Worm (Caenorhabditis elegans) whole organism, L3 larva: Measurements from ENCODE around the gene sec-24.1.

Experiments used
- R02D3.7 ChIP-seq: fragments of 150-350 bp; optimal IDR thresholded peaks from 2 replicates; lab custom pipeline; 2014; ENCODE audit warnings: missing biosample characterization, missing genetic modification characterization
- aly-2 ChIP-seq: fragments of 150-350 bp; optimal IDR thresholded peaks from 2 replicates; lab custom pipeline; 2014; ENCODE audit warnings: missing biosample characterization, missing genetic modification characterization
- ama-1 ChIP-seq: fragments of 150-350 bp; optimal IDR thresholded peaks from 2 replicates; lab custom pipeline; 2018
- ceh-28 ChIP-seq: fragments of 150-350 bp; optimal IDR thresholded peaks from 2 replicates; lab custom pipeline; 2014; ENCODE audit warnings: missing biosample characterization, missing genetic modification reagents, missing genetic modification characterization
- ceh-82 ChIP-seq: fragments of 150-350 bp; optimal IDR thresholded peaks from 2 replicates; lab custom pipeline; 2014; ENCODE audit warnings: missing biosample characterization, missing genetic modification characterization
- ceh-9 ChIP-seq: sonication (generic microtip); optimal IDR thresholded peaks from 2 replicates; lab custom pipeline; 2018; ENCODE audit warnings: missing biosample characterization, missing genetic modification characterization
- daf-12 ChIP-seq: fragments of 150-350 bp; optimal IDR thresholded peaks from 2 replicates; lab custom pipeline; 2014; ENCODE audit warnings: missing biosample characterization, missing genetic modification reagents, missing genetic modification characterization
- egl-27 ChIP-seq: sonication (generic microtip); optimal IDR thresholded peaks from 4 replicates; lab custom pipeline; 2017; ENCODE audit warnings: missing biosample characterization, missing genetic modification reagents, missing genetic modification characterization
- elt-2 ChIP-seq: sonication (generic microtip); optimal IDR thresholded peaks from 2 replicates; lab custom pipeline; 2016; ENCODE audit warnings: missing genetic modification reagents, mild to moderate bottlenecking, missing genetic modification characterization, missing compliant biosample characterization
- elt-3 ChIP-seq, 3 experiments: fragments of 150-350 bp in 1 of 3; sonication (generic microtip) in 2 of 3; optimal IDR thresholded peaks; 2 replicates in 2 of 3; 4 replicates in 1 of 3; lab custom pipeline; 2014 to 2017; ENCODE audit warnings: missing biosample characterization in 3 of 3, missing genetic modification characterization in 3 of 3
- eor-1 ChIP-seq, 2 experiments: fragments of 150-350 bp; optimal IDR thresholded peaks; 2 replicates each; lab custom pipeline; 2014 to 2018; ENCODE audit warnings: missing biosample characterization in 2 of 2, missing genetic modification characterization in 2 of 2
- fkh-2 ChIP-seq: fragments of 150-350 bp; optimal IDR thresholded peaks from 2 replicates; lab custom pipeline; 2014; ENCODE audit warnings: missing biosample characterization, missing genetic modification reagents, missing genetic modification characterization
- fos-1 ChIP-seq: fragments of 150-350 bp; optimal IDR thresholded peaks from 2 replicates; lab custom pipeline; 2014; ENCODE audit warnings: missing biosample characterization, missing genetic modification characterization
- hmg-11 ChIP-seq: sonication (generic microtip); optimal IDR thresholded peaks from 2 replicates; lab custom pipeline; 2016; ENCODE audit warnings: missing genetic modification characterization, missing compliant biosample characterization
- jun-1 ChIP-seq: fragments of 150-350 bp; optimal IDR thresholded peaks from 2 replicates; lab custom pipeline; 2014; ENCODE audit warnings: missing biosample characterization, missing genetic modification reagents, missing genetic modification characterization
- lin-15B ChIP-seq: fragments of 150-350 bp; optimal IDR thresholded peaks from 2 replicates; lab custom pipeline; 2014; ENCODE audit warnings: missing biosample characterization, missing genetic modification characterization
- lin-39 ChIP-seq: fragments of 150-350 bp; optimal IDR thresholded peaks from 2 replicates; lab custom pipeline; 2018; ENCODE audit warnings: missing biosample characterization, missing genetic modification reagents, missing genetic modification characterization
- lsy-12 ChIP-seq: sonication (generic microtip); optimal IDR thresholded peaks from 2 replicates; lab custom pipeline; 2016; ENCODE audit warnings: mild to moderate bottlenecking, missing genetic modification characterization, missing compliant biosample characterization
- mdl-1 ChIP-seq: fragments of 150-350 bp; optimal IDR thresholded peaks from 2 replicates; lab custom pipeline; 2014; ENCODE audit warnings: missing biosample characterization, missing genetic modification characterization
- nfya-1 ChIP-seq: sonication (generic microtip); optimal IDR thresholded peaks from 2 replicates; lab custom pipeline; 2017; ENCODE audit warnings: missing genetic modification characterization, mild to moderate bottlenecking, missing compliant biosample characterization, antibody characterized with exemption, moderate library complexity; ENCODE audit not compliant: insufficient read depth
- nhr-11 ChIP-seq: fragments of 150-350 bp; optimal IDR thresholded peaks from 2 replicates; lab custom pipeline; 2014; ENCODE audit warnings: missing biosample characterization, missing genetic modification characterization
- nhr-23 ChIP-seq: fragments of 150-350 bp; optimal IDR thresholded peaks from 2 replicates; lab custom pipeline; 2014; ENCODE audit warnings: missing biosample characterization, missing genetic modification reagents, missing genetic modification characterization
- nhr-43 ChIP-seq: sonication (generic microtip); optimal IDR thresholded peaks from 2 replicates; lab custom pipeline; 2016; ENCODE audit warnings: mild to moderate bottlenecking, missing genetic modification characterization, missing compliant biosample characterization; ENCODE audit not compliant: poor library complexity, severe bottlenecking
- nhr-76 ChIP-seq: fragments of 150-350 bp; sonication (generic microtip); optimal IDR thresholded peaks from 5 replicates; lab custom pipeline; 2014; ENCODE audit warnings: missing biosample characterization, missing genetic modification characterization
- pha-4 ChIP-seq: fragments of 150-350 bp; optimal IDR thresholded peaks from 2 replicates; lab custom pipeline; 2014; ENCODE audit warnings: missing biosample characterization, missing genetic modification reagents, missing genetic modification characterization
- pqm-1 ChIP-seq: fragments of 150-350 bp; optimal IDR thresholded peaks from 2 replicates; lab custom pipeline; 2017; ENCODE audit warnings: missing biosample characterization, missing genetic modification characterization, inconsistent platforms
- skn-1 ChIP-seq: fragments of 150-350 bp; optimal IDR thresholded peaks from 2 replicates; lab custom pipeline; 2014; ENCODE audit warnings: missing biosample characterization, missing genetic modification characterization
- snpc-4 ChIP-seq: fragments of 150-350 bp; optimal IDR thresholded peaks from 2 replicates; lab custom pipeline; 2014; ENCODE audit warnings: missing biosample characterization, missing genetic modification characterization
- unc-62 ChIP-seq: fragments of 150-350 bp; sonication (generic microtip); optimal IDR thresholded peaks from 4 replicates; lab custom pipeline; 2014; ENCODE audit warnings: missing biosample characterization, missing genetic modification reagents, missing genetic modification characterization
- zag-1 ChIP-seq: fragments of 150-350 bp; optimal IDR thresholded peaks from 2 replicates; lab custom pipeline; 2014; ENCODE audit warnings: missing biosample characterization, missing genetic modification characterization
- ztf-11 ChIP-seq: fragments of 150-350 bp; optimal IDR thresholded peaks from 2 replicates; lab custom pipeline; 2014; ENCODE audit warnings: missing biosample characterization, missing genetic modification characterization
- ztf-4 ChIP-seq: fragments of 150-350 bp; optimal IDR thresholded peaks from 2 replicates; lab custom pipeline; 2014; ENCODE audit warnings: missing biosample characterization, missing genetic modification characterization

Gene sec-24.1

ce11 chrIV:11592820-11593219 lies 26.8 kb upstream of the sec-24.1 start:
- TF ChIP-seq ceh-82 (no peak), skn-1 (tag; lab: Kevin White, UChicago) (no peak), pha-4 (tag; lab: Kevin White, UChicago) (peak; percentile 82), egl-27 (tag; lab: Kevin White, UChicago) (no peak), fkh-2 (tag; lab: Kevin White, UChicago) (no peak), elt-3 (tag; optimal IDR thresholded peaks at IDR 0.05; lab: Kevin White, UChicago) (no peak), ama-1 (peak; percentile 18), nhr-43 (peak; percentile 34), ceh-28 (tag; lab: Kevin White, UChicago) (no peak), eor-1 (tag; optimal IDR thresholded peaks at IDR 0.05; lab: Kevin White, UChicago) (no peak), lin-15B (peak; percentile 67), nhr-23 (peak; percentile 61), nfya-1 (tag; lab: Kevin White, UChicago) (peak; percentile 69), ztf-11 (tag; lab: Kevin White, UChicago) (no peak), elt-2 (tag; lab: Kevin White, UChicago) (no peak), R02D3.7 (tag; lab: Kevin White, UChicago) (peak; percentile 81)

ce11 chrIV:11592165-11592564 lies 26.2 kb upstream of the sec-24.1 start, which contains the start of gene spe-36:
Gene spe-36 (minus strand): TSS chrIV:11592265.
- TF ChIP-seq nhr-76 (tag; lab: Kevin White, UChicago) = no peak
- TF ChIP-seq fos-1 = no peak
- no peak for TF ChIP-seq pqm-1
- no peak for TF ChIP-seq mdl-1
- TF ChIP-seq lsy-12 (tag; lab: Kevin White, UChicago) = no peak
- TF ChIP-seq skn-1 (tag; lab: Kevin White, UChicago) = no peak
- no peak for TF ChIP-seq ceh-9 (tag; lab: Kevin White, UChicago)
- TF ChIP-seq snpc-4 (tag; lab: Kevin White, UChicago) = no peak
- no peak for TF ChIP-seq nhr-23

ce11 chrIV:11586484-11586883 lies 20.5 kb upstream of the sec-24.1 start:
- TF ChIP-seq fkh-2 (tag; lab: Kevin White, UChicago) (no peak), daf-12 (tag; lab: Kevin White, UChicago) (no peak), hmg-11 (tag; lab: Kevin White, UChicago) (no peak), lin-39 (tag; lab: Kevin White, UChicago) (no peak), elt-2 (tag; lab: Kevin White, UChicago) (no peak), zag-1 (no peak)

ce11 chrIV:11584853-11585252 lies 18.9 kb upstream of the sec-24.1 start:
- TF ChIP-seq elt-2 (tag; lab: Kevin White, UChicago) (peak; percentile 32), ztf-4 (tag; lab: Kevin White, UChicago) (no peak)

- TF ChIP-seq nfya-1 (tag; lab: Kevin White, UChicago) (peak; percentile 41), elt-2 (tag; lab: Kevin White, UChicago) (peak; percentile 36), skn-1 (tag; lab: Kevin White, UChicago) (peak; percentile 48), jun-1 (tag; lab: Kevin White, UChicago) (no peak), nhr-11 (no peak), pha-4 (tag; lab: Kevin White, UChicago) (peak; percentile 43)
Measured at ce11 chrIV:11583906-11584378, 17.9 kb upstream of the sec-24.1 start, which contains the start of gene F12F6.1. Gene F12F6.1 (plus strand): TSS chrIV:11583956.

- TF ChIP-seq pqm-1 (peak; percentile 77), elt-2 (tag; lab: Kevin White, UChicago) (peak; percentile 69), aly-2 (tag; lab: Kevin White, UChicago) (no peak), unc-62 (GFP tag; lab: Kevin White, UChicago) (no peak), pha-4 (tag; lab: Kevin White, UChicago) (peak; percentile 19)
Measured at ce11 chrIV:11582450-11583166, 16.6 kb upstream of the sec-24.1 start.
